Worm (Caenorhabditis elegans) whole organism, L3 larva: Measurements from ENCODE around the gene nep-12.

Experiments used
- ama-1 ChIP-seq: fragments of 150-350 bp; optimal IDR thresholded peaks from 2 replicates; lab custom pipeline; 2018
- ceh-16 ChIP-seq: sonication (generic microtip); optimal IDR thresholded peaks from 2 replicates; lab custom pipeline; 2017; ENCODE audit warnings: missing biosample characterization, missing genetic modification characterization
- ceh-9 ChIP-seq: sonication (generic microtip); optimal IDR thresholded peaks from 2 replicates; lab custom pipeline; 2018; ENCODE audit warnings: missing biosample characterization, missing genetic modification characterization
- fkh-10 ChIP-seq: sonication (generic microtip); optimal IDR thresholded peaks from 2 replicates; lab custom pipeline; 2017; ENCODE audit warnings: missing biosample characterization, missing genetic modification reagents, missing genetic modification characterization
- fos-1 ChIP-seq: fragments of 150-350 bp; optimal IDR thresholded peaks from 2 replicates; lab custom pipeline; 2014; ENCODE audit warnings: missing biosample characterization, missing genetic modification characterization
- lin-15B ChIP-seq: fragments of 150-350 bp; optimal IDR thresholded peaks from 2 replicates; lab custom pipeline; 2014; ENCODE audit warnings: missing biosample characterization, missing genetic modification characterization
- lin-39 ChIP-seq: fragments of 150-350 bp; optimal IDR thresholded peaks from 2 replicates; lab custom pipeline; 2018; ENCODE audit warnings: missing biosample characterization, missing genetic modification reagents, missing genetic modification characterization
- lsy-12 ChIP-seq: sonication (generic microtip); optimal IDR thresholded peaks from 2 replicates; lab custom pipeline; 2016; ENCODE audit warnings: mild to moderate bottlenecking, missing genetic modification characterization, missing compliant biosample characterization
- nhr-28 ChIP-seq: fragments of 150-350 bp; optimal IDR thresholded peaks from 2 replicates; lab custom pipeline; 2014; ENCODE audit warnings: missing biosample characterization, missing genetic modification characterization
- pqm-1 ChIP-seq: fragments of 150-350 bp; optimal IDR thresholded peaks from 2 replicates; lab custom pipeline; 2017; ENCODE audit warnings: missing biosample characterization, missing genetic modification characterization, inconsistent platforms
- snpc-4 ChIP-seq: fragments of 150-350 bp; optimal IDR thresholded peaks from 2 replicates; lab custom pipeline; 2014; ENCODE audit warnings: missing biosample characterization, missing genetic modification characterization
- unc-62 ChIP-seq: fragments of 150-350 bp; sonication (generic microtip); optimal IDR thresholded peaks from 4 replicates; lab custom pipeline; 2014; ENCODE audit warnings: missing biosample characterization, missing genetic modification reagents, missing genetic modification characterization

ce11 chrII:4776933-4777332 is 7.4 kb downstream of the nep-12 start, which contains the start of gene F26G1.11:
- TF ChIP-seq pqm-1 (tag; lab: Kevin White, UChicago) (peak; percentile 81), ceh-9 (tag; lab: Kevin White, UChicago) (no peak), ceh-16 (tag; lab: Kevin White, UChicago) (no peak), lin-39 (tag; lab: Kevin White, UChicago) (no peak), lin-15B (tag; lab: Kevin White, UChicago) (no peak), fkh-10 (GFP tag; lab: Kevin White, UChicago) (no peak), unc-62 (no peak), ama-1 (lab: Kevin White, UChicago) (no peak), lsy-12 (tag; lab: Kevin White, UChicago) (no peak), snpc-4 (tag; lab: Kevin White, UChicago) (no peak), nhr-28 (tag; lab: Kevin White, UChicago) (no peak), fos-1 (tag; lab: Kevin White, UChicago) (no peak)
